Fruit fly (Drosophila melanogaster) whole organism, adult: ENCODE data around the gene drongo.

Experiments used
- CG12768 ChIP-seq: fragments of 200-800 bp; sonication (Bioruptor generic); optimal IDR thresholded peaks from 2 replicates; lab custom pipeline; 2017; ENCODE audit warnings: missing biosample characterization, missing genetic modification characterization, mild to moderate bottlenecking, moderate library complexity, missing genetic modification reagents
- CG14711 ChIP-seq: fragments of 200-800 bp; sonication (Bioruptor generic); optimal IDR thresholded peaks from 2 replicates; lab custom pipeline; 2018; ENCODE audit warnings: missing biosample characterization, mild to moderate bottlenecking, missing genetic modification characterization, moderate library complexity
- CG33017 ChIP-seq: fragments of 200-800 bp; sonication (Bioruptor generic); optimal IDR thresholded peaks from 2 replicates; lab custom pipeline; 2018; ENCODE audit warnings: missing biosample characterization, mild to moderate bottlenecking, missing genetic modification characterization, moderate library complexity
- CG7045 ChIP-seq: fragments of 200-800 bp; sonication (Bioruptor generic); optimal IDR thresholded peaks from 2 replicates; lab custom pipeline; 2017; ENCODE audit warnings: missing biosample characterization, mild to moderate bottlenecking, missing genetic modification characterization
- Crg-1 ChIP-seq: fragments of 200-800 bp; sonication (Bioruptor generic); optimal IDR thresholded peaks from 2 replicates; lab custom pipeline; 2016; ENCODE audit warnings: missing biosample characterization, missing genetic modification characterization
- Hr96 ChIP-seq: fragments of 200-800 bp; sonication (Bioruptor generic); optimal IDR thresholded peaks from 2 replicates; lab custom pipeline; 2016; ENCODE audit warnings: missing biosample characterization, missing genetic modification characterization
- Mnt ChIP-seq: fragments of 200-800 bp; sonication (Bioruptor generic); optimal IDR thresholded peaks from 2 replicates; lab custom pipeline; 2016; ENCODE audit warnings: missing biosample characterization, mild to moderate bottlenecking, missing genetic modification characterization
- cic ChIP-seq: fragments of 200-800 bp; sonication (Bioruptor generic); optimal IDR thresholded peaks from 2 replicates; lab custom pipeline; 2017; ENCODE audit warnings: missing biosample characterization, mild to moderate bottlenecking, missing genetic modification characterization, moderate library complexity
- cnc ChIP-seq, 2 experiments: fragments of >200 bp; optimal IDR thresholded peaks; 2 replicates each; lab custom pipeline; 2017
- tj ChIP-seq: fragments of 200-800 bp; sonication (Bioruptor generic); optimal IDR thresholded peaks from 3 replicates; lab custom pipeline; 2017; ENCODE audit warnings: missing biosample characterization, mild to moderate bottlenecking, missing genetic modification characterization, moderate library complexity
- toe ChIP-seq: fragments of 200-800 bp; sonication (Bioruptor generic); optimal IDR thresholded peaks from 2 replicates; lab custom pipeline; 2016; ENCODE audit warnings: missing biosample characterization, missing genetic modification characterization

dm6 chr2L:897124-897523 lies 46.3 kb upstream of the drongo start:
- TF ChIP-seq CG33017 (tag; lab: Kevin White, UChicago) (no peak), Mnt (no peak), CG14711 (tag; lab: Kevin White, UChicago) (no peak), toe (GFP tag; lab: Kevin White, UChicago) (no peak), cic (GFP tag; lab: Kevin White, UChicago) (no peak), Hr96 (GFP tag; lab: Kevin White, UChicago) (no peak), cnc (optimal IDR thresholded peaks at IDR 0.05; lab: Kevin White, UChicago) (no peak), tj (GFP tag; lab: Kevin White, UChicago) (no peak), CG7045 (no peak), CG12768 (GFP tag; lab: Kevin White, UChicago) (no peak), Crg-1 (GFP tag; lab: Kevin White, UChicago) (no peak)
